Fruit fly (Drosophila melanogaster) whole organism, wandering third instar larva: ENCODE measurements around the gene CG2126.

Source experiments
- Abd-B ChIP-seq: fragments of >200 bp; optimal IDR thresholded peaks from 2 replicates; lab custom pipeline; 2017; ENCODE audit warnings: missing biosample characterization, missing genetic modification characterization
- CG32264 ChIP-seq: fragments of 200-800 bp; sonication (Bioruptor generic); optimal IDR thresholded peaks from 2 replicates; lab custom pipeline; 2016; ENCODE audit warnings: missing biosample characterization, missing genetic modification characterization
- CG9705 ChIP-seq: fragments of 200-800 bp; sonication (Bioruptor generic); optimal IDR thresholded peaks from 2 replicates; lab custom pipeline; 2018; ENCODE audit warnings: missing biosample characterization, mild to moderate bottlenecking, missing genetic modification characterization
- CrebA ChIP-seq: fragments of 200-800 bp; sonication (Bioruptor generic); optimal IDR thresholded peaks from 2 replicates; lab custom pipeline; 2016; ENCODE audit warnings: missing biosample characterization, mild to moderate bottlenecking, missing genetic modification characterization, borderline replicate concordance
- Dfd ChIP-seq: fragments of >200 bp; optimal IDR thresholded peaks from 2 replicates; lab custom pipeline; 2017; ENCODE audit warnings: missing biosample characterization, missing genetic modification characterization
- Dif ChIP-seq: fragments of 200-275, 200-300 bp; sonication (Bioruptor generic); optimal IDR thresholded peaks from 2 replicates; lab custom pipeline; 2018; ENCODE audit warnings: missing biosample characterization, missing genetic modification characterization; ENCODE audit not compliant: partially characterized antibody
- GATAd ChIP-seq: sonication (Bioruptor generic); optimal IDR thresholded peaks from 2 replicates; lab custom pipeline; 2016; ENCODE audit warnings: missing biosample characterization, missing genetic modification characterization
- HLH106 ChIP-seq: fragments of 200-800 bp; optimal IDR thresholded peaks from 3 replicates; lab custom pipeline; 2019; ENCODE audit warnings: missing biosample characterization, mild to moderate bottlenecking, missing genetic modification characterization, moderate library complexity
- Hnf4 ChIP-seq: fragments of 200-800 bp; sonication (Bioruptor generic); optimal IDR thresholded peaks from 2 replicates; lab custom pipeline; 2016; ENCODE audit warnings: missing biosample characterization, mild to moderate bottlenecking, missing genetic modification characterization
- Hr78 ChIP-seq: fragments of >200 bp; optimal IDR thresholded peaks from 2 replicates; lab custom pipeline; 2017; ENCODE audit warnings: missing biosample characterization, missing genetic modification characterization
- Hr83 ChIP-seq: fragments of 200-300 bp; sonication (Bioruptor generic); optimal IDR thresholded peaks from 2 replicates; lab custom pipeline; 2016; ENCODE audit warnings: missing biosample characterization, mild to moderate bottlenecking, missing genetic modification characterization, moderate library complexity; ENCODE audit not compliant: poor library complexity, severe bottlenecking
- Jra ChIP-seq: sonication (Bioruptor generic); optimal IDR thresholded peaks from 2 replicates; lab custom pipeline; 2016; ENCODE audit warnings: missing biosample characterization, missing genetic modification characterization
- Mio ChIP-seq: sonication (Bioruptor generic); optimal IDR thresholded peaks from 2 replicates; lab custom pipeline; 2016; ENCODE audit warnings: missing biosample characterization, missing genetic modification characterization
- Myc ChIP-seq: fragments of >200 bp; optimal IDR thresholded peaks from 2 replicates; lab custom pipeline; 2017
- N ChIP-seq: fragments of >200 bp; optimal IDR thresholded peaks from 2 replicates; lab custom pipeline; 2018; ENCODE audit warnings: missing biosample characterization, missing external identifiers, missing genetic modification characterization
- OdsH ChIP-seq: fragments of 200-800 bp; sonication (Bioruptor generic); optimal IDR thresholded peaks from 2 replicates; lab custom pipeline; 2016; ENCODE audit warnings: missing biosample characterization, mild to moderate bottlenecking, missing genetic modification characterization
- Rel ChIP-seq, 2 experiments: fragments of 200-800 bp; sonication (Bioruptor generic) in 1 of 2; optimal IDR thresholded peaks; 2 replicates in 1 of 2; 3 replicates in 1 of 2; lab custom pipeline; 2016 to 2019; ENCODE audit warnings: mild to moderate bottlenecking in 2 of 2, missing biosample characterization in 2 of 2, missing genetic modification characterization in 2 of 2, moderate library complexity in 1 of 2
- Sp1 ChIP-seq: fragments of 200-800 bp; sonication (Bioruptor generic); optimal IDR thresholded peaks from 3 replicates; lab custom pipeline; 2019; ENCODE audit warnings: missing biosample characterization, mild to moderate bottlenecking, missing genetic modification characterization, moderate library complexity
- Vsx2 ChIP-seq: fragments of 200-300, 225-300 bp; sonication (Bioruptor generic); optimal IDR thresholded peaks from 2 replicates; lab custom pipeline; 2018; ENCODE audit warnings: missing biosample characterization, missing genetic modification characterization; ENCODE audit not compliant: partially characterized antibody
- br ChIP-seq: fragments of 200-800 bp; sonication (Bioruptor generic); optimal IDR thresholded peaks from 2 replicates; lab custom pipeline; 2016; ENCODE audit warnings: missing biosample characterization, missing genetic modification characterization
- brk ChIP-seq: fragments of 200-800 bp; sonication (Bioruptor generic); optimal IDR thresholded peaks from 2 replicates; lab custom pipeline; 2016; ENCODE audit warnings: missing biosample characterization, mild to moderate bottlenecking, missing genetic modification characterization
- dl ChIP-seq, 2 experiments: fragments of 175-275, 200-275 bp in 1 of 2; fragments of 200-275 bp in 1 of 2; sonication (Bioruptor generic); optimal IDR thresholded peaks; lab custom pipeline; 2018; ENCODE audit warnings: mild to moderate bottlenecking in 2 of 2, missing biosample characterization in 2 of 2, missing genetic modification characterization in 2 of 2, moderate library complexity in 2 of 2; ENCODE audit not compliant: partially characterized antibody in 2 of 2, insufficient read depth in 1 of 2
- dmrt93B ChIP-seq: fragments of 200-800 bp; sonication (Bioruptor generic); optimal IDR thresholded peaks from 2 replicates; lab custom pipeline; 2018; ENCODE audit warnings: missing biosample characterization, mild to moderate bottlenecking, missing genetic modification characterization
- dsf ChIP-seq: sonication (Bioruptor generic); optimal IDR thresholded peaks from 2 replicates; lab custom pipeline; 2016; ENCODE audit warnings: missing biosample characterization, missing genetic modification characterization, borderline replicate concordance
- ey ChIP-seq: fragments of 200-800 bp; sonication (Bioruptor generic); optimal IDR thresholded peaks from 2 replicates; lab custom pipeline; 2016; ENCODE audit warnings: missing biosample characterization, missing genetic modification characterization
- foxo ChIP-seq, 2 experiments: fragments of 200-800 bp; sonication (Bioruptor generic); optimal IDR thresholded peaks; 2 replicates in 1 of 2; 3 replicates in 1 of 2; lab custom pipeline; 2016 to 2017; ENCODE audit warnings: missing biosample characterization in 2 of 2, missing genetic modification characterization in 2 of 2
- fru ChIP-seq: fragments of 200-800 bp; sonication (Bioruptor generic); optimal IDR thresholded peaks from 3 replicates; lab custom pipeline; 2016; ENCODE audit warnings: missing biosample characterization, mild to moderate bottlenecking, missing genetic modification characterization
- h ChIP-seq: fragments of 200-800 bp; sonication (Bioruptor generic); optimal IDR thresholded peaks from 3 replicates; lab custom pipeline; 2016; ENCODE audit warnings: missing biosample characterization, mild to moderate bottlenecking, missing genetic modification characterization
- jim ChIP-seq: fragments of 175-275, 200-325 bp; sonication (Bioruptor generic); optimal IDR thresholded peaks from 2 replicates; lab custom pipeline; 2016; ENCODE audit warnings: missing biosample characterization, mild to moderate bottlenecking, missing genetic modification characterization
- lola ChIP-seq: fragments of >200 bp; optimal IDR thresholded peaks from 2 replicates; lab custom pipeline; 2017; ENCODE audit warnings: missing biosample characterization, missing genetic modification characterization
- pan ChIP-seq: fragments of >200 bp; optimal IDR thresholded peaks from 2 replicates; lab custom pipeline; 2017
- psq ChIP-seq: fragments of 200-800 bp; sonication (Bioruptor generic); optimal IDR thresholded peaks from 3 replicates; lab custom pipeline; 2017; ENCODE audit warnings: missing biosample characterization, mild to moderate bottlenecking, missing genetic modification characterization, moderate library complexity
- rgr ChIP-seq: fragments of 200-800 bp; sonication (Bioruptor generic); optimal IDR thresholded peaks from 3 replicates; lab custom pipeline; 2016; ENCODE audit warnings: missing biosample characterization, mild to moderate bottlenecking, missing genetic modification characterization
- sage ChIP-seq: fragments of 200-800 bp; sonication (Bioruptor generic); optimal IDR thresholded peaks from 2 replicates; lab custom pipeline; 2016; ENCODE audit warnings: missing biosample characterization, mild to moderate bottlenecking, missing genetic modification characterization
- sv ChIP-seq: fragments of 200-800 bp; sonication (Bioruptor generic); optimal IDR thresholded peaks from 3 replicates; lab custom pipeline; 2016; ENCODE audit warnings: missing biosample characterization, missing genetic modification characterization
- tai ChIP-seq: sonication (Bioruptor generic); optimal IDR thresholded peaks from 2 replicates; lab custom pipeline; 2016; ENCODE audit warnings: missing biosample characterization, missing genetic modification characterization
- usp ChIP-seq: fragments of >200 bp; optimal IDR thresholded peaks from 2 replicates; lab custom pipeline; 2017; ENCODE audit warnings: missing biosample characterization, missing genetic modification characterization
- woc ChIP-seq: sonication (Bioruptor generic); optimal IDR thresholded peaks from 2 replicates; lab custom pipeline; 2016; ENCODE audit warnings: missing biosample characterization, mild to moderate bottlenecking, missing genetic modification characterization

Gene CG2126

dm6 chr3R:31736776-31737175, 39.7 kb downstream of the CG2126 start, which contains the start of the genes CstF50 and CG11563:
Gene CstF50, minus strand, starts transcription at chr3R:31736963.
Gene CG11563, plus strand, starts transcription at chr3R:31737035.
- no peak for TF ChIP-seq br (GFP tag; lab: Kevin White, UChicago)
- peak; percentile 38 for TF ChIP-seq Myc (lab: Kevin White, UChicago)

DNA sequence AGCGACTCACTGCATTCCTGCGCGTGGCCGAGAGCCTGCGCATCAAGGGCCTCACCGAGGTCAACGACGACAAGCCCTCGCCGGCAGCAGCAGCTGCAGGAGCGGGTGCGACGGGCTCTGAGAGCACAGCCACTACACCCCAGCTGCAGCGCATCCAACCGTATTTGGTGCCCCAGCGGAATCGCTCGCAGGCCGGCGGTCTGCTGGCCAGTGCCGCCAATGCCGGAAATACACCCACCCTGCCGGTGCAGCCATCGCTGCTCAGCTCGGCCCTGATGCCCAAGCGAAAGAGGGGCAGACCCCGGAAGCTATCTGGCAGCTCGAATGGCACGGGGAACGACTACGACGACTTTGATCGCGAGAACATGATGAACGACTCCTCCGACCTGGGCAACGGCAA, 48.7 kb downstream of the CG2126 start:
- no peak for TF ChIP-seq psq (GFP tag; lab: Kevin White, UChicago)
- TF ChIP-seq jim (GFP tag; lab: Kevin White, UChicago) = no peak
- TF ChIP-seq usp = no peak
- TF ChIP-seq sage (GFP tag; lab: Kevin White, UChicago) = no peak
- no peak for TF ChIP-seq dsf (GFP tag; lab: Kevin White, UChicago)
- no peak for TF ChIP-seq Jra
- TF ChIP-seq brk = no peak
- TF ChIP-seq sv (GFP tag; lab: Kevin White, UChicago) = no peak
- no peak for TF ChIP-seq Dfd (GFP tag; lab: Kevin White, UChicago)
- TF ChIP-seq Dif (GFP tag; lab: Kevin White, UChicago) = no peak
- no peak for TF ChIP-seq woc (GFP tag; lab: Kevin White, UChicago)
- TF ChIP-seq br (GFP tag; lab: Kevin White, UChicago) = no peak
- no peak for TF ChIP-seq HLH106 (tag; lab: Kevin White, UChicago)
- TF ChIP-seq pan (lab: Kevin White, UChicago) = no peak
- TF ChIP-seq foxo (GFP tag; optimal IDR thresholded peaks at IDR 0.05; lab: Kevin White, UChicago) = no peak
- no peak for TF ChIP-seq CrebA (GFP tag; lab: Kevin White, UChicago)
- TF ChIP-seq CG9705 (GFP tag; lab: Kevin White, UChicago) = no peak
- no peak for TF ChIP-seq dl (GFP tag; optimal IDR thresholded peaks at IDR 0.05; lab: Kevin White, UChicago; ENCODE audit: insufficient read depth in 1 of 2, partially characterized antibody in 2 of 2)

- TF ChIP-seq Abd-B (GFP tag; lab: Kevin White, UChicago) (no peak), Hr83 (GFP tag; lab: Kevin White, UChicago) (no peak), h (GFP tag; lab: Kevin White, UChicago) (no peak), sage (GFP tag; lab: Kevin White, UChicago) (no peak), foxo (GFP tag; optimal IDR thresholded peaks at IDR 0.05; lab: Kevin White, UChicago) (no peak), brk (no peak), Mio (GFP tag; lab: Kevin White, UChicago) (no peak), ey (GFP tag; lab: Kevin White, UChicago) (no peak), usp (no peak)
- TF ChIP-seq, all 38 proteins: peak for 0
Observed at dm6 chr3R:31726286-31726685, 50.2 kb downstream of the CG2126 start.

DNA sequence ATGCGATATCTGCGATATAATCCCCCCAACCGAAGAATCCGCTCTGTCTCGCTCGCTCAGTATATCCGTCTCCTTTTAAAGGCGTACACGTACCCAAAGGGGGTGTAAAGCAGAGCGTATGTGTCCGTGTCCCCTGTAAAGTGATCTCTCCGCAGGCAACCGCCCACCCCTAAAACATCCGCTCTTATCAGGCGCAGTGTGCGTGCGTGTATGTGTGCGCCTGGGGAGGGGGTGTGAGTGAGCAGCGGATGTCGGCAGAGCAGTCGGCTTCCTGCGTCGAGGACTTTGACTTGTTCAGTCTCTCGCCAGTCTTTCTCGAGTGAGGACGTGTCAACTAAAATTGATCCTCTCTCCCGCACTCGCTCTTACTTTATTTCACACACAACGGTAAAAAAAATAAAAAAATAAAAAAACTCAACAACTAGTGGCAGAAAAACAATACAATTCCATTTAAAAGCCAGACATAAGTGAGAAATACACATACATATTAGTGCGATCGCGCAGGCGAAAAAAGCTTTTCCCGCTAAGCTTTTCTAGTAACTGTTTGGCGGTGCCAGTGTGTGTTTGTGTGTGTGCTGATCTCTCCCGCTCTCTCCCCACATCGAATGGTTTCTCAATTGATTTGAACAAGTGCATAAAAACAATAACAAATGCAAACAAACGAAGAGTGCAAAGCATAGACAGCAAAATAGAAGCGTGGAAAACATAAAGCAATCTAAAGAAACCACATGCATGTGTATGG, 50.8 kb downstream of the CG2126 start:
- peak; percentile 11 for TF ChIP-seq fru (GFP tag; lab: Kevin White, UChicago)
- TF ChIP-seq tai (GFP tag; lab: Kevin White, UChicago) = no peak
- TF ChIP-seq foxo (GFP tag; optimal IDR thresholded peaks at IDR 0.05; lab: Kevin White, UChicago) = no peak
- no peak for TF ChIP-seq psq (GFP tag; lab: Kevin White, UChicago)
- TF ChIP-seq Sp1 (GFP tag; lab: Kevin White, UChicago) = peak; percentile 47
- TF ChIP-seq h (GFP tag; lab: Kevin White, UChicago) = peak; percentile 36
- TF ChIP-seq CG9705 (GFP tag; lab: Kevin White, UChicago) = no peak
- TF ChIP-seq Myc (lab: Kevin White, UChicago) = no peak
- peak; percentile 25 for TF ChIP-seq GATAd (GFP tag; lab: Kevin White, UChicago)
- no peak for TF ChIP-seq Abd-B (GFP tag; lab: Kevin White, UChicago)
- TF ChIP-seq Vsx2 = no peak
- no peak for TF ChIP-seq dsf (GFP tag; lab: Kevin White, UChicago)
- TF ChIP-seq sv (GFP tag; lab: Kevin White, UChicago) = no peak
- no peak for TF ChIP-seq CrebA (GFP tag; lab: Kevin White, UChicago)
- no peak for TF ChIP-seq lola (GFP tag; lab: Kevin White, UChicago)
- no peak for TF ChIP-seq woc (GFP tag; lab: Kevin White, UChicago)
- no peak for TF ChIP-seq dmrt93B (GFP tag; lab: Kevin White, UChicago)
- TF ChIP-seq rgr (GFP tag; lab: Kevin White, UChicago) = peak; percentile 22
- no peak for TF ChIP-seq sage (GFP tag; lab: Kevin White, UChicago)
- TF ChIP-seq Hnf4 (GFP tag; lab: Kevin White, UChicago) = peak; percentile 67
- no peak for TF ChIP-seq OdsH (GFP tag; lab: Kevin White, UChicago)
- TF ChIP-seq dl (GFP tag; optimal IDR thresholded peaks at IDR 0.05; lab: Kevin White, UChicago; ENCODE audit: insufficient read depth in 1 of 2, partially characterized antibody in 2 of 2) = peak; percentile 24 to 32
- no peak for TF ChIP-seq br (GFP tag; lab: Kevin White, UChicago)
- TF ChIP-seq N (GFP tag; lab: Kevin White, UChicago) = no peak
- no peak for TF ChIP-seq Hr78 (GFP tag; lab: Kevin White, UChicago)
- no peak for TF ChIP-seq jim (GFP tag; lab: Kevin White, UChicago)
- no peak for TF ChIP-seq CG32264
- no peak for TF ChIP-seq Dfd (GFP tag; lab: Kevin White, UChicago)
- TF ChIP-seq brk = no peak
- TF ChIP-seq ey (GFP tag; lab: Kevin White, UChicago) = no peak
- peak; percentile 3 for TF ChIP-seq HLH106 (tag; lab: Kevin White, UChicago)
- TF ChIP-seq Rel (GFP tag; optimal IDR thresholded peaks at IDR 0.05; lab: Kevin White, UChicago) = no peak
- peak; percentile 38 for TF ChIP-seq Rel (tag; optimal IDR thresholded peaks at IDR 0.05; lab: Kevin White, UChicago)
- TF ChIP-seq pan (lab: Kevin White, UChicago) = no peak
- TF ChIP-seq Hr83 (GFP tag; lab: Kevin White, UChicago) = peak; percentile 52
- no peak for TF ChIP-seq usp
